Fruit fly (Drosophila melanogaster) whole organism, wandering third instar larva: ENCODE data around the gene Ugt35D1.

ENCODE experiments used
- CG9705 ChIP-seq: fragments of 200-800 bp; sonication (Bioruptor generic); optimal IDR thresholded peaks from 2 replicates; lab custom pipeline; 2018; ENCODE audit warnings: missing biosample characterization, mild to moderate bottlenecking, missing genetic modification characterization
- brk ChIP-seq: fragments of 200-800 bp; sonication (Bioruptor generic); optimal IDR thresholded peaks from 2 replicates; lab custom pipeline; 2016; ENCODE audit warnings: missing biosample characterization, mild to moderate bottlenecking, missing genetic modification characterization
- dl ChIP-seq, 2 experiments: fragments of 175-275, 200-275 bp in 1 of 2; fragments of 200-275 bp in 1 of 2; sonication (Bioruptor generic); optimal IDR thresholded peaks; lab custom pipeline; 2018; ENCODE audit warnings: mild to moderate bottlenecking in 2 of 2, missing biosample characterization in 2 of 2, missing genetic modification characterization in 2 of 2, moderate library complexity in 2 of 2; ENCODE audit not compliant: partially characterized antibody in 2 of 2, insufficient read depth in 1 of 2
- foxo ChIP-seq, 2 experiments: fragments of 200-800 bp; sonication (Bioruptor generic); optimal IDR thresholded peaks; 2 replicates in 1 of 2; 3 replicates in 1 of 2; lab custom pipeline; 2016 to 2017; ENCODE audit warnings: missing biosample characterization in 2 of 2, missing genetic modification characterization in 2 of 2
- psq ChIP-seq: fragments of 200-800 bp; sonication (Bioruptor generic); optimal IDR thresholded peaks from 3 replicates; lab custom pipeline; 2017; ENCODE audit warnings: missing biosample characterization, mild to moderate bottlenecking, missing genetic modification characterization, moderate library complexity

- TF ChIP-seq psq (GFP tag; lab: Kevin White, UChicago) (no peak), CG9705 (GFP tag; lab: Kevin White, UChicago) (no peak), foxo (GFP tag; optimal IDR thresholded peaks at IDR 0.05; lab: Kevin White, UChicago) (no peak), dl (GFP tag; optimal IDR thresholded peaks at IDR 0.05; lab: Kevin White, UChicago; ENCODE audit: insufficient read depth in 1 of 2, partially characterized antibody in 2 of 2) (no peak), brk (GFP tag; lab: Kevin White, UChicago) (no peak)
Measured at dm6 chr3R:31372127-31372526, 23.0 kb downstream of the Ugt35D1 start, which contains the start of gene gskt.
